Fruit fly (Drosophila melanogaster) whole organism, pupa: Measurements from ENCODE around the gene dsx.

Experiments used
- CG10348 ChIP-seq: fragments of 200-800 bp; sonication (Bioruptor generic); IDR thresholded peaks from 2 replicates; pipeline ENCODE4 v1.3.6; 2022; ENCODE audit warnings: missing biosample characterization, missing genetic modification characterization
- CG12605 ChIP-seq: fragments of 200-800 bp; sonication (Bioruptor generic); IDR thresholded peaks from 2 replicates; pipeline ENCODE4 v1.3.6; 2022; ENCODE audit warnings: missing biosample characterization, missing genetic modification characterization
- CG13204 ChIP-seq: fragments of 200-800 bp; sonication (Bioruptor generic); optimal IDR thresholded peaks from 2 replicates; lab custom pipeline; 2018; ENCODE audit warnings: missing biosample characterization, mild to moderate bottlenecking, missing genetic modification characterization, moderate library complexity
- CG14655 ChIP-seq: fragments of 200-800 bp; sonication (Bioruptor generic); optimal IDR thresholded peaks from 3 replicates; lab custom pipeline; 2017; ENCODE audit warnings: mild to moderate bottlenecking, missing biosample characterization, missing genetic modification reagents, missing genetic modification characterization
- CG15710 ChIP-seq: fragments of 200-800 bp; sonication (Bioruptor generic); optimal IDR thresholded peaks from 2 replicates; lab custom pipeline; 2018; ENCODE audit warnings: missing biosample characterization, mild to moderate bottlenecking, missing genetic modification characterization, moderate library complexity
- CG17806 ChIP-seq: fragments of 200-800 bp; sonication (Bioruptor generic); optimal IDR thresholded peaks from 2 replicates; lab custom pipeline; 2018; ENCODE audit warnings: missing biosample characterization, mild to moderate bottlenecking, missing genetic modification characterization, moderate library complexity
- CG32121 ChIP-seq: fragments of 200-800 bp; sonication (Bioruptor generic); IDR thresholded peaks from 2 replicates; pipeline ENCODE4 v1.3.6; 2022; ENCODE audit warnings: missing biosample characterization, missing genetic modification characterization
- CG34367 ChIP-seq: fragments of 200-800 bp; sonication (Bioruptor generic); optimal IDR thresholded peaks from 2 replicates; lab custom pipeline; 2018; ENCODE audit warnings: missing biosample characterization, mild to moderate bottlenecking, missing genetic modification characterization
- CG4496 ChIP-seq: fragments of 200-800 bp; sonication (Bioruptor generic); IDR thresholded peaks from 3 replicates; pipeline ENCODE4 v1.3.6; 2022; ENCODE audit warnings: missing biosample characterization, missing genetic modification characterization
- CG8159 ChIP-seq: fragments of 200-800 bp; sonication (Bioruptor generic); optimal IDR thresholded peaks from 3 replicates; lab custom pipeline; 2018; ENCODE audit warnings: missing biosample characterization, mild to moderate bottlenecking, missing genetic modification characterization, moderate library complexity
- CG8301 ChIP-seq: fragments of 200-800 bp; sonication (Bioruptor generic); optimal IDR thresholded peaks from 2 replicates; lab custom pipeline; 2018; ENCODE audit warnings: missing biosample characterization, mild to moderate bottlenecking, missing genetic modification characterization
- CG9948 ChIP-seq: fragments of 200-800 bp; sonication (Bioruptor generic); optimal IDR thresholded peaks from 2 replicates; lab custom pipeline; 2018; ENCODE audit warnings: missing biosample characterization, mild to moderate bottlenecking, missing genetic modification characterization, moderate library complexity
- D1 ChIP-seq: fragments of 200-800 bp; sonication (Bioruptor generic); optimal IDR thresholded peaks from 2 replicates; lab custom pipeline; 2018; ENCODE audit warnings: missing biosample characterization, mild to moderate bottlenecking, missing genetic modification characterization, moderate library complexity
- EcR ChIP-seq: fragments of 200-800 bp; sonication (Bioruptor generic); optimal IDR thresholded peaks from 3 replicates; lab custom pipeline; 2019; ENCODE audit warnings: missing biosample characterization, missing genetic modification characterization, mild to moderate bottlenecking, moderate library complexity, missing genetic modification reagents
- Ets98B ChIP-seq: fragments of 200-800 bp; sonication (Bioruptor generic); IDR thresholded peaks from 2 replicates; pipeline ENCODE4 v1.3.6; 2022; ENCODE audit warnings: missing biosample characterization, missing genetic modification characterization
- Pif1A ChIP-seq: fragments of 200-800 bp; sonication (Bioruptor generic); optimal IDR thresholded peaks from 3 replicates; lab custom pipeline; 2016; ENCODE audit warnings: missing biosample characterization, missing genetic modification characterization
- Pif1B ChIP-seq: fragments of 200-800 bp; sonication (Bioruptor generic); optimal IDR thresholded peaks from 3 replicates; lab custom pipeline; 2016; ENCODE audit warnings: missing biosample characterization, missing genetic modification characterization
- Snoo ChIP-seq: fragments of 200-800 bp; sonication (Bioruptor generic); optimal IDR thresholded peaks from 3 replicates; lab custom pipeline; 2017; ENCODE audit warnings: missing biosample characterization, mild to moderate bottlenecking, missing genetic modification characterization, inconsistent platforms
- fd96Ca ChIP-seq: fragments of 200-800 bp; sonication (Bioruptor generic); IDR thresholded peaks from 3 replicates; pipeline ENCODE4 v1.3.6; 2022; ENCODE audit warnings: missing biosample characterization, missing genetic modification characterization
- gl ChIP-seq: fragments of 200-800 bp; sonication (Bioruptor generic); optimal IDR thresholded peaks from 2 replicates; lab custom pipeline; 2018; ENCODE audit warnings: missing biosample characterization, mild to moderate bottlenecking, missing genetic modification characterization
- rn ChIP-seq: fragments of 200-800 bp; sonication (Bioruptor generic); IDR thresholded peaks from 2 replicates; pipeline ENCODE4 v1.3.6; 2022; ENCODE audit warnings: missing biosample characterization, missing genetic modification characterization

dsx gene

dm6 chr3R:7962778-7963494 lies 4.3 kb downstream of the dsx start:
- TF ChIP-seq CG32121 (GFP tag; lab: Robert Waterston, UW) (no peak), Ets98B (peak; percentile 49), Pif1A (GFP tag; lab: Kevin White, UChicago) (peak; percentile 15), CG9948 (tag; lab: Kevin White, UChicago) (peak; percentile 78), CG8159 (tag; lab: Kevin White, UChicago) (peak; percentile 82), EcR (no peak), CG14655 (GFP tag; lab: Kevin White, UChicago) (peak; percentile 87), CG8301 (tag; lab: Kevin White, UChicago) (peak; percentile 54), fd96Ca (GFP tag; lab: Robert Waterston, UW) (peak; percentile 76), CG4496 (GFP tag; lab: Robert Waterston, UW) (peak; percentile 73; the same call in 2 of the 3 replicates), gl (tag; lab: Kevin White, UChicago) (no peak), rn (GFP tag; lab: Robert Waterston, UW) (0 out of 2 replicates have a peak, but pooled peaks have one; percentile 21), D1 (no peak), Pif1B (GFP tag; lab: Kevin White, UChicago) (peak; percentile 54), CG10348 (GFP tag; lab: Robert Waterston, UW) (no peak), CG17806 (tag; lab: Kevin White, UChicago) (peak; percentile 33), CG13204 (GFP tag; lab: Kevin White, UChicago) (peak; percentile 84), Snoo (tag; lab: Kevin White, UChicago) (peak; percentile 73), CG12605 (GFP tag; lab: Robert Waterston, UW) (no peak), CG34367 (tag; lab: Kevin White, UChicago) (peak; percentile 55), CG15710 (peak; percentile 66)

dm6 chr3R:7961348-7961747 lies 5.9 kb downstream of the dsx start:
- TF ChIP-seq CG4496 (GFP tag; lab: Robert Waterston, UW) (no peak), gl (tag; lab: Kevin White, UChicago) (no peak), rn (GFP tag; lab: Robert Waterston, UW) (no peak), CG8159 (tag; lab: Kevin White, UChicago) (no peak), CG14655 (GFP tag; lab: Kevin White, UChicago) (no peak), CG9948 (tag; lab: Kevin White, UChicago) (no peak)

- TF ChIP-seq Ets98B, result no peak
- no peak for TF ChIP-seq CG13204 (GFP tag; lab: Kevin White, UChicago)
- no peak for TF ChIP-seq Snoo (tag; lab: Kevin White, UChicago)
- TF ChIP-seq CG34367 (tag; lab: Kevin White, UChicago), result no peak
- TF ChIP-seq fd96Ca (GFP tag; lab: Robert Waterston, UW), result no peak; the same call in 2 of the 3 replicates
These were observed 10.2 kb downstream of the dsx start for dm6 chr3R:7957008-7957407.

- TF ChIP-seq Snoo (tag; lab: Kevin White, UChicago) (no peak), CG12605 (GFP tag; lab: Robert Waterston, UW) (no peak), CG13204 (GFP tag; lab: Kevin White, UChicago) (peak; percentile 10), Pif1B (GFP tag; lab: Kevin White, UChicago) (no peak)
These were observed 12.7 kb downstream of the dsx start for dm6 chr3R:7954477-7954876.

- peak; percentile 22 for TF ChIP-seq CG34367 (tag; lab: Kevin White, UChicago)
- no peak for TF ChIP-seq Snoo (tag; lab: Kevin White, UChicago)
- TF ChIP-seq CG12605 (GFP tag; lab: Robert Waterston, UW), result no peak
- TF ChIP-seq CG8301 (tag; lab: Kevin White, UChicago), result peak; percentile 16
- TF ChIP-seq CG4496 (GFP tag; lab: Robert Waterston, UW), result 0 out of 3 replicates have a peak, but pooled peaks have one; percentile 44
- TF ChIP-seq CG32121 (GFP tag; lab: Robert Waterston, UW), result no peak
- TF ChIP-seq rn (GFP tag; lab: Robert Waterston, UW), result no peak
- peak; percentile 96 for TF ChIP-seq EcR
- peak; percentile 54 for TF ChIP-seq CG15710
- peak; percentile 60 for TF ChIP-seq CG14655 (GFP tag; lab: Kevin White, UChicago)
- no peak for TF ChIP-seq CG10348 (GFP tag; lab: Robert Waterston, UW)
- peak; percentile 75 for TF ChIP-seq CG8159 (tag; lab: Kevin White, UChicago)
- TF ChIP-seq D1, result peak; percentile 32
- no peak for TF ChIP-seq gl (tag; lab: Kevin White, UChicago)
- TF ChIP-seq CG17806 (tag; lab: Kevin White, UChicago), result peak; percentile 68
- TF ChIP-seq Pif1A (GFP tag; lab: Kevin White, UChicago), result peak; percentile 23
- TF ChIP-seq CG9948 (tag; lab: Kevin White, UChicago), result peak; percentile 62
- TF ChIP-seq Ets98B, result no peak
- TF ChIP-seq fd96Ca (GFP tag; lab: Robert Waterston, UW), result no peak
These were observed 14.0 kb downstream of the dsx start for dm6 chr3R:7953041-7953788.
